Worm (Caenorhabditis elegans) whole organism, mixed stage, embryonic: ENCODE results near the gene F41G4.8.
"Not testable (repeated sequence)": the region's sequence is repeated elsewhere in the genome, so short reads cannot be mapped to it uniquely, and the experiment has no call there.

ENCODE experiments used
- M03D4.4 ChIP-seq: sonication (generic microtip); optimal IDR thresholded peaks from 2 replicates; lab custom pipeline; 2017; ENCODE audit warnings: mild to moderate bottlenecking, missing genetic modification characterization, missing compliant biosample characterization
- bed-3 ChIP-seq: fragments of 200-800 bp; sonication (Bioruptor generic); optimal IDR thresholded peaks from 3 replicates; lab custom pipeline; 2018; ENCODE audit warnings: mild to moderate bottlenecking, missing genetic modification characterization, moderate library complexity, missing compliant biosample characterization
- blmp-1 ChIP-seq: fragments of 150-350 bp; optimal IDR thresholded peaks from 2 replicates; lab custom pipeline; 2014; ENCODE audit warnings: missing biosample characterization, missing genetic modification characterization
- ceh-39 ChIP-seq: fragments of 150-350 bp; optimal IDR thresholded peaks from 2 replicates; lab custom pipeline; 2014; ENCODE audit warnings: missing biosample characterization, missing genetic modification characterization
- ceh-43 ChIP-seq: fragments of 200-800 bp; sonication (Bioruptor generic); optimal IDR thresholded peaks from 2 replicates; lab custom pipeline; 2018; ENCODE audit warnings: mild to moderate bottlenecking, missing genetic modification characterization, moderate library complexity, missing compliant biosample characterization
- ceh-83 ChIP-seq: fragments of 200-800 bp; sonication (Bioruptor generic); optimal IDR thresholded peaks from 2 replicates; lab custom pipeline; 2018; ENCODE audit warnings: mild to moderate bottlenecking, missing genetic modification characterization, missing compliant biosample characterization
- ces-1 ChIP-seq: fragments of 150-350 bp; optimal IDR thresholded peaks from 2 replicates; lab custom pipeline; 2014; ENCODE audit warnings: missing biosample characterization, missing genetic modification reagents, missing genetic modification characterization
- cnd-1 ChIP-seq: fragments of 200-800 bp; sonication (Bioruptor generic); optimal IDR thresholded peaks from 2 replicates; lab custom pipeline; 2018; ENCODE audit warnings: mild to moderate bottlenecking, missing genetic modification characterization, missing compliant biosample characterization
- drap-1 ChIP-seq: fragments of 200-800 bp; sonication (Bioruptor generic); optimal IDR thresholded peaks from 3 replicates; lab custom pipeline; 2018; ENCODE audit warnings: mild to moderate bottlenecking, missing genetic modification characterization, missing compliant biosample characterization
- elt-1 ChIP-seq: sonication (generic microtip); optimal IDR thresholded peaks from 2 replicates; lab custom pipeline; 2017; ENCODE audit warnings: missing genetic modification characterization, mild to moderate bottlenecking, missing compliant biosample characterization, antibody characterized with exemption, moderate library complexity, borderline replicate concordance; ENCODE audit not compliant: insufficient read depth
- elt-3 ChIP-seq: fragments of 150-350 bp; optimal IDR thresholded peaks from 2 replicates; lab custom pipeline; 2014; ENCODE audit warnings: missing biosample characterization, missing genetic modification characterization
- flh-1 ChIP-seq: fragments of 200-800 bp; sonication (Bioruptor generic); optimal IDR thresholded peaks from 2 replicates; lab custom pipeline; 2018; ENCODE audit warnings: mild to moderate bottlenecking, missing genetic modification characterization, moderate library complexity, missing compliant biosample characterization
- hlh-1 ChIP-seq: fragments of 150-350 bp; optimal IDR thresholded peaks from 2 replicates; lab custom pipeline; 2014; ENCODE audit warnings: missing biosample characterization, missing genetic modification reagents, missing genetic modification characterization
- lin-13 ChIP-seq: fragments of 150-350 bp; optimal IDR thresholded peaks from 2 replicates; lab custom pipeline; 2014; ENCODE audit warnings: missing biosample characterization, missing genetic modification characterization
- lsy-2 ChIP-seq: fragments of 150-350 bp; optimal IDR thresholded peaks from 2 replicates; lab custom pipeline; 2014; ENCODE audit warnings: missing biosample characterization, missing genetic modification characterization
- mab-5 ChIP-seq: fragments of 150-350 bp; optimal IDR thresholded peaks from 2 replicates; lab custom pipeline; 2014; ENCODE audit warnings: missing biosample characterization, missing genetic modification characterization
- mep-1 ChIP-seq: fragments of 150-350 bp; optimal IDR thresholded peaks from 2 replicates; lab custom pipeline; 2017; ENCODE audit warnings: missing biosample characterization, missing genetic modification reagents, missing genetic modification characterization, inconsistent platforms
- mls-2 ChIP-seq: sonication (generic microtip); optimal IDR thresholded peaks from 2 replicates; lab custom pipeline; 2016; ENCODE audit warnings: mild to moderate bottlenecking, missing genetic modification characterization, moderate library complexity, missing compliant biosample characterization
- nhr-12 ChIP-seq: fragments of 150-350 bp; optimal IDR thresholded peaks from 2 replicates; lab custom pipeline; 2014; ENCODE audit warnings: missing biosample characterization, missing genetic modification characterization
- nhr-237 ChIP-seq: fragments of 150-350 bp; optimal IDR thresholded peaks from 2 replicates; lab custom pipeline; 2014; ENCODE audit warnings: missing biosample characterization, missing genetic modification characterization
- nhr-28 ChIP-seq: fragments of 150-350 bp; optimal IDR thresholded peaks from 2 replicates; lab custom pipeline; 2014; ENCODE audit warnings: missing biosample characterization, missing genetic modification characterization
- nhr-76 ChIP-seq: sonication (generic microtip); optimal IDR thresholded peaks from 2 replicates; lab custom pipeline; 2017; ENCODE audit warnings: missing biosample characterization, missing genetic modification characterization
- pha-4 ChIP-seq: fragments of 150-350 bp; optimal IDR thresholded peaks from 2 replicates; lab custom pipeline; 2018; ENCODE audit warnings: missing biosample characterization, missing genetic modification reagents, missing genetic modification characterization
- sem-2 ChIP-seq: fragments of 200-800 bp; sonication (Bioruptor generic); optimal IDR thresholded peaks from 2 replicates; lab custom pipeline; 2018; ENCODE audit warnings: mild to moderate bottlenecking, missing genetic modification characterization, missing compliant biosample characterization
- snpc-4 ChIP-seq: fragments of 150-350 bp; optimal IDR thresholded peaks from 2 replicates; lab custom pipeline; 2014; ENCODE audit warnings: missing biosample characterization, missing genetic modification characterization
- sptf-1 ChIP-seq: sonication (generic microtip); optimal IDR thresholded peaks from 2 replicates; lab custom pipeline; 2017; ENCODE audit warnings: mild to moderate bottlenecking, missing genetic modification characterization, moderate library complexity, missing compliant biosample characterization
- tbx-8 ChIP-seq: fragments of 200-800 bp; sonication (Bioruptor generic); optimal IDR thresholded peaks from 2 replicates; lab custom pipeline; 2018; ENCODE audit warnings: mild to moderate bottlenecking, missing genetic modification characterization, moderate library complexity, missing compliant biosample characterization
- unc-120 ChIP-seq: sonication (generic microtip); optimal IDR thresholded peaks from 2 replicates; lab custom pipeline; 2017; ENCODE audit warnings: missing genetic modification characterization, missing compliant biosample characterization; ENCODE audit not compliant: poor library complexity, severe bottlenecking
- unc-39 ChIP-seq: fragments of 150-350 bp; optimal IDR thresholded peaks from 2 replicates; lab custom pipeline; 2014; ENCODE audit warnings: missing biosample characterization, missing genetic modification characterization
- unc-62 ChIP-seq: fragments of 150-350 bp; optimal IDR thresholded peaks from 2 replicates; lab custom pipeline; 2014; ENCODE audit warnings: missing biosample characterization, missing genetic modification reagents, missing genetic modification characterization
- zip-8 ChIP-seq: fragments of 150-350 bp; optimal IDR thresholded peaks from 2 replicates; lab custom pipeline; 2014; ENCODE audit warnings: missing biosample characterization, missing genetic modification characterization

F41G4.8 gene

DNA sequence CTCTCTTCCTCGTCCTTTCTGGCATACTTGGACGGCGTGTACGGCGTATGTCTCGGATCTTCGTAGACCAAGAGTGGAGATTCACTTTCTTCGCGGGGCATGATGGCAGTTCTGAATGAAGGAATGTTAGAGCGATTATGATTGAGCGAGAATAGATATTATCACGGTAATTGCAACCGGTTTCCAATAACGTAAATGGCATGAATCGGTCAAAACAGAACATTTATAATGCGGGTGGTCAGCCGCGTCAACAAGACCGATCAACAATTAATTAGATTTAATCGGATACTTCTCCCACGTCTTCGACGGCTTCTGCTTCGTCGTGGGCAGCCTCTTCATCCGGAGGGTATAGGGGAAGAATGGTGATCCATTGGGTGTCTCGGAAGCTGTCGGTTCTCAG, 10.1 kb downstream of the F41G4.8 start, which contains the start of gene F41G4.13:
TSS of gene F41G4.13 (minus strand) at position 101 of the 400 bp plus-strand sequence.
- not testable (repeated sequence) for TF ChIP-seq elt-3, snpc-4, hlh-1 (tag; lab: Kevin White, UChicago)
- TF ChIP-seq, all 35 proteins: peak for 0; not testable (repeated sequence) for 35

DNA sequence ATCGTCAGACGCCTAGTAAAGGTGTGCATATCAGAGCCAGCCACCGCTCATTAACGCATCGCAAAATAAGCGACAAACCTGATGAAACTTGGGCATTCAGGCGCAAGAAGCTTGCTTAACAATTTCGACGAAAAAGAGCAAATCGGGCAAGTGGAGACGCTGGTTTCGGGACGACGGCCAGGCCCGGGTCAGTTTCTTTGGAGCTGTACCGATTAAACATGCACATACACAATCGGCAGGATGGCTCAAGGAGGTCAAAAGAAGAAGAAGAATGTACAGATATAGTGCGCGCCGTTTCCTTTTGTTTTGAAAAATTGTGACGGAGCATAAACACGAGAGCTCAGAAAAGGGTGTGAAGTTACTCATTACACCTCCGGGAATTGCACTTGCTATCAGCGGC, 18.3 kb downstream of the F41G4.8 start:
- TF ChIP-seq hlh-1 (tag; lab: Kevin White, UChicago) (no peak), M03D4.4 (tag; lab: Kevin White, UChicago) (no peak), elt-3 (tag; lab: Kevin White, UChicago) (no peak), mab-5 (tag; lab: Kevin White, UChicago) (no peak), elt-1 (tag; lab: Kevin White, UChicago) (no peak), lsy-2 (tag; lab: Kevin White, UChicago) (no peak), unc-62 (GFP tag; lab: Kevin White, UChicago) (no peak), flh-1 (GFP tag; lab: Kevin White, UChicago) (no peak), nhr-76 (tag; lab: Kevin White, UChicago) (no peak)

DNA sequence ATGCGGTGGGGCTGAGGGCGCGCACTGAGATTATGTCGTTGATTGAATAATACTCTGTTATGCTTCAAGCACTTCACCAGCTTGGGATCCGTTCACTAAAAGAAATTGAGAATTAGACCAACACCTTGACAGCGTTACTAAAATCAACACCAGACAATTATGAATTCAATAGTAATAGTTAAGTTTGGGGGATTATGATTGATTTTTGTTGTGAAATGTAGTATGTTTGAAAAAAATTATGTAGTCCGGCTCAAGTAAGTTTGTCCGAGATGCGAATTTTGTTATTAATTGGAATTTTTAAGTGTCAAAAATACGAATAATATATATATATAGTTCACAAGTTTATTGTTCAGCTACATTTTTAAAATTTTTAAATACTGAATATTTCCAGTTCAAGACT, 19.5 kb downstream of the F41G4.8 start, which contains the start of gene sto-5:
TSS of gene sto-5 (minus strand) at position 101 of the 400 bp plus-strand sequence.
- TF ChIP-seq lin-13 (tag; lab: Kevin White, UChicago) (no peak), lsy-2 (tag; lab: Kevin White, UChicago) (no peak), ceh-39 (tag; lab: Kevin White, UChicago) (no peak), ces-1 (no peak), unc-39 (no peak), bed-3 (no peak), drap-1 (no peak), nhr-76 (tag; lab: Kevin White, UChicago) (no peak), mls-2 (tag; lab: Kevin White, UChicago) (no peak), hlh-1 (tag; lab: Kevin White, UChicago) (no peak), sem-2 (no peak), blmp-1 (no peak), nhr-28 (no peak), nhr-237 (no peak)

DNA sequence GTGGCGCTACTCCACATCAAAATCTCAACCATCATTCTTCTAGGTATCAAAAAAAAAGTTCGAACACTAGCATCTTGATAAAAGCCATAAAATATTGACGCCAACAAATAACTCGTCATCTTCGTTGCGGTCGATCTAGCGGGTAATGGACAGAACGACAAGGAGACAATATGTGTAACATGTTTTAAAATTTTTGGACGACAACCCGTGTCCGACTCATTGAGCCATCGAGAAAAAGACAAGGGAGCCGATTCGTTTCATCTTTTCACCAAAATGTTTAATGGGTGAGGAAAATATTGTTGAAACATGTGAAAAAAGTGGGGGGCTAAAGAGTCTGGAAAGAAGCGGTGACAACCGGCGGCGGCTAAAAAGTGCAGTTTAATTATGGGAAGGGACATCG, 23.3 kb downstream of the F41G4.8 start:
- no peak for TF ChIP-seq sem-2
- TF ChIP-seq lsy-2 (tag; lab: Kevin White, UChicago) = no peak
- no peak for TF ChIP-seq elt-1 (tag; lab: Kevin White, UChicago)
- TF ChIP-seq ceh-43 = no peak
- no peak for TF ChIP-seq nhr-28
- no peak for TF ChIP-seq hlh-1 (tag; lab: Kevin White, UChicago)
- TF ChIP-seq nhr-12 = no peak
- TF ChIP-seq blmp-1 = no peak
- TF ChIP-seq ceh-83 (GFP tag; lab: Kevin White, UChicago) = no peak
- no peak for TF ChIP-seq snpc-4 (tag; lab: Kevin White, UChicago)
- TF ChIP-seq elt-3 (tag; lab: Kevin White, UChicago) = no peak
- TF ChIP-seq sptf-1 (tag; lab: Kevin White, UChicago) = no peak
- no peak for TF ChIP-seq M03D4.4 (tag; lab: Kevin White, UChicago)
- TF ChIP-seq tbx-8 (GFP tag; lab: Kevin White, UChicago) = no peak
- no peak for TF ChIP-seq mls-2 (tag; lab: Kevin White, UChicago)
- no peak for TF ChIP-seq unc-39
- no peak for TF ChIP-seq ces-1
- TF ChIP-seq flh-1 (GFP tag; lab: Kevin White, UChicago) = no peak
- TF ChIP-seq unc-120 (tag; lab: Kevin White, UChicago) = no peak

DNA sequence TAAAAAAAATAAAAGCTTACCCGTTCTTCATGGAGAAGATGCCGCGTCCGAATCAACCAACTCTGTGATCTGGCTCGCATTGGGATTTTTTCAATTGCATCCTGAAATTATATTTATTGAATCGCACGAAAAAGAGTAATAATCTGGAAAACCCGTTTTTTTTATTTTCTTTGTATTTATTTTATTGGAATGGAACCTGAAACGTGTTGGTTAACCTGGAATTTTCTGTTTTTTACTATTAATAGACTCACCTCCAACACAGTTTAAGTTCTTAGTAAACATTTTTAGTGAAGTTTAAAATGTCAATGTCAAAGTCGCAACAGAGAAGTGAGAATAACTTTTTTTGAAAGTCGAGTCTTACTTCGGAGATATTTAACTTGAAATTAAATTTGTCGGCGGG, 26.6 kb downstream of the F41G4.8 start:
- no peak for TF ChIP-seq cnd-1 (tag; lab: Kevin White, UChicago)
- TF ChIP-seq unc-62 (GFP tag; lab: Kevin White, UChicago) = no peak
- no peak for TF ChIP-seq M03D4.4 (tag; lab: Kevin White, UChicago)
- no peak for TF ChIP-seq sem-2
- TF ChIP-seq flh-1 (GFP tag; lab: Kevin White, UChicago) = no peak
- TF ChIP-seq sptf-1 (tag; lab: Kevin White, UChicago) = no peak
- TF ChIP-seq nhr-76 (tag; lab: Kevin White, UChicago) = no peak
- TF ChIP-seq ces-1 = no peak
- no peak for TF ChIP-seq snpc-4 (tag; lab: Kevin White, UChicago)
- TF ChIP-seq mab-5 (tag; lab: Kevin White, UChicago) = no peak
- TF ChIP-seq lin-13 (tag; lab: Kevin White, UChicago) = no peak
- no peak for TF ChIP-seq ceh-83 (GFP tag; lab: Kevin White, UChicago)
- no peak for TF ChIP-seq unc-39
- TF ChIP-seq mep-1 (tag; lab: Kevin White, UChicago) = no peak
- no peak for TF ChIP-seq ceh-43
- TF ChIP-seq zip-8 (tag; lab: Kevin White, UChicago) = no peak
- no peak for TF ChIP-seq mls-2 (tag; lab: Kevin White, UChicago)
- no peak for TF ChIP-seq pha-4 (tag; lab: Kevin White, UChicago)
